Fruit fly (Drosophila melanogaster) whole organism, pupa: ENCODE measurements around the gene CG1275.

Source experiments
- CG10348 ChIP-seq: fragments of 200-800 bp; sonication (Bioruptor generic); IDR thresholded peaks from 2 replicates; pipeline ENCODE4 v1.3.6; 2022; ENCODE audit warnings: missing biosample characterization, missing genetic modification characterization
- CG12605 ChIP-seq: fragments of 200-800 bp; sonication (Bioruptor generic); IDR thresholded peaks from 2 replicates; pipeline ENCODE4 v1.3.6; 2022; ENCODE audit warnings: missing biosample characterization, missing genetic modification characterization
- CG9948 ChIP-seq: fragments of 200-800 bp; sonication (Bioruptor generic); optimal IDR thresholded peaks from 2 replicates; lab custom pipeline; 2018; ENCODE audit warnings: missing biosample characterization, mild to moderate bottlenecking, missing genetic modification characterization, moderate library complexity
- Ets98B ChIP-seq: fragments of 200-800 bp; sonication (Bioruptor generic); IDR thresholded peaks from 2 replicates; pipeline ENCODE4 v1.3.6; 2022; ENCODE audit warnings: missing biosample characterization, missing genetic modification characterization
- Pif1A ChIP-seq: fragments of 200-800 bp; sonication (Bioruptor generic); optimal IDR thresholded peaks from 3 replicates; lab custom pipeline; 2016; ENCODE audit warnings: missing biosample characterization, missing genetic modification characterization
- gl ChIP-seq: fragments of 200-800 bp; sonication (Bioruptor generic); optimal IDR thresholded peaks from 2 replicates; lab custom pipeline; 2018; ENCODE audit warnings: missing biosample characterization, mild to moderate bottlenecking, missing genetic modification characterization

DNA sequence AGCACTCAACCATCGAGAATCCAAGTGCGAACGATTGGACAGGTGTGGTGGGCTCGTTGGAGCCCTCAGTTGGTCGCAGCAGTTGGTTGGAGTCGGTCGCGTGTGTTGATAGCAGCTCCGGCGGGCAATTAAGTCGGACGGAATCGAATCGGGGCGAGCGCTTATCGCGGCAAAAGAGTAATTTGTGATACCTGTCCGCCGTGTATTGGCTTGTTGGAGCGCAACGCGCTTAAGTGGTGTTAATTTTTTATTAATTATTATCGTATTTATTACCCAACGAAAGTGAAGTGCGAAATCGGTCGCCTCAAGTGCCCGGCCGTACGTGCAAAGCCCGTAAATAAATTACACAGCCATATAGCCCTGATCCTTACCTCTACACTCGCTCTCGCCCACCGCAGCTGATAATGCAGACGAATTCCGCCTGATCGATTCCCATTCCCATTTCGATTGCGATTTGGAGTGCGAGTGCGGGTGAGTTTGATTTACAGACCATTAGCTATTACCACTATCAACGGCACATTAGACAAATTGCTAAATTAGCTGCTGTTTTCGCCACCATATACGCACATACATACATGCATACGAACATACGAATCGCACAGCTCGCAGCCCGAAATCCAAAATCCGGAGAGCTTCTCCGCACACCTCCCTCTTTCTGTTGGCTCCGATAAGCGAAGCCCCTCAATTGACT is 19.5 kb downstream of the CG1275 start, which contains the start of gene ACXD:
- TF ChIP-seq Pif1A (GFP tag; lab: Kevin White, UChicago) (no peak), gl (tag; lab: Kevin White, UChicago) (no peak), CG12605 (GFP tag; lab: Robert Waterston, UW) (no peak), CG10348 (GFP tag; lab: Robert Waterston, UW) (no peak), CG9948 (no peak), Ets98B (GFP tag; lab: Robert Waterston, UW) (no peak)
